Fruit fly (Drosophila melanogaster): ENCODE data around the gene CG32037.

Gene CG32037

DNA sequence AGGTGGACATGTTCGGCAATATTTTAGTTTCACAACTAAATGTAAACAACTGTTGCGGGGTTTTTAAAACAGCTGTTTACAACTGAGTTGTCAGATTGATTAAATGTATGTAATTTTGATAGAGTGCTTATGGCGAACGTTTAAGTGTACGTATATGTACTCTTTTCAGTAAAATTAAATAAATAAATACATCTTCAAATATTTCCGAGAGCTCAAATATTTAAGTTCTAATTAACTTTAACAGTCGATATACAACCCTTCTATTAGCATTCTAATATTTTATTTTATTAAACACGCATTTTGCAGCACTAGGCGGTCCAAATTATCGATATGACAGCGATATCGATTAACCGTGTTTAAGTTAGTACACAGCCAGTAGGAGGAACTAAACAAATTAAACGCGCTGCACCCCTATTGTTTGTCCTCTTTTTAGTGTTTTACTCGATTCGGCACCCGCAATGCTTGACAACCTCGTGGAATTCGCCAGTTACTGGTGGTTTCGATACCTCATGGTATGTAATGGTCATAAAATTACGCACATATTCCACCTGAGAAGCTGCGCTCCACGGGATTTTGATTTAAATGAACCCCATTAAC, 40.4 kb downstream of the CG32037 start, which contains the start of the genes CG3448 and ghi (continued):
- TF ChIP-seq CG4360 (GFP tag; IDR thresholded peaks at IDR 0.05) (no peak), CG4328 (GFP tag; optimal IDR thresholded peaks at IDR 0.05) (peak; percentile 62), CG17802 (tag; optimal IDR thresholded peaks at IDR 0.05) (peak; percentile 11), Drgx (GFP tag; IDR thresholded peaks at IDR 0.05) (peak; percentile 42), CG13894 (tag; optimal IDR thresholded peaks at IDR 0.05) (peak; percentile 78), kni (GFP tag; optimal IDR thresholded peaks at IDR 0.05) (peak; percentile 75), CG10267 (tag; optimal IDR thresholded peaks at IDR 0.05) (peak; percentile 98), dpn (GFP tag; optimal IDR thresholded peaks at IDR 0.05) (peak; percentile 56 to 63), Hr51 (GFP tag; optimal IDR thresholded peaks at IDR 0.05) (peak in 1 of 2 experiments; percentile 47), Mad (GFP tag; optimal IDR thresholded peaks at IDR 0.05) (peak; percentile 37), dmrt11E (tag; optimal IDR thresholded peaks at IDR 0.05) (peak; percentile 11), CG7745 (tag; optimal IDR thresholded peaks at IDR 0.05) (no peak), CG3163 (GFP tag; optimal IDR thresholded peaks at IDR 0.05) (no peak), sens (GFP tag) (peak; percentile 93), crp (GFP tag; optimal IDR thresholded peaks at IDR 0.05) (peak; percentile 13 to 84), mam (GFP tag; optimal IDR thresholded peaks at IDR 0.05) (peak; percentile 59), CG13775 (GFP tag; optimal IDR thresholded peaks at IDR 0.05) (peak; percentile 18), lab (GFP tag; optimal IDR thresholded peaks at IDR 0.05) (peak; percentile 83), Sry-β (GFP tag; optimal IDR thresholded peaks at IDR 0.05) (no peak), BEAF-32 (GFP tag; optimal IDR thresholded peaks at IDR 0.05) (peak; percentile 72), CG10462 (GFP tag; optimal IDR thresholded peaks at IDR 0.05) (no peak), pzg (GFP tag; optimal IDR thresholded peaks at IDR 0.05) (peak; percentile 69), CG31388 (GFP tag; optimal IDR thresholded peaks at IDR 0.05) (no peak), CG7839 (tag; optimal IDR thresholded peaks at IDR 0.05) (peak; percentile 69), CG11695 (GFP tag; IDR thresholded peaks at IDR 0.05) (peak; percentile 10; the same call in 1 of the 3 replicates), chn (GFP tag; optimal IDR thresholded peaks at IDR 0.05) (peak; percentile 24), CG2712 (tag; optimal IDR thresholded peaks at IDR 0.05) (peak; percentile 72), Blimp-1 (GFP tag; optimal IDR thresholded peaks at IDR 0.05) (peak; percentile 65), bbx (GFP tag; IDR thresholded peaks at IDR 0.05; ENCODE audit: partially characterized antibody) (peak; percentile 80), CG8388 (GFP tag; optimal IDR thresholded peaks at IDR 0.05) (peak; percentile 51), abd-A (tag; optimal IDR thresholded peaks at IDR 0.05) (peak; percentile 87), CG6654 (GFP tag; optimal IDR thresholded peaks at IDR 0.05) (no peak), ci (GFP tag; IDR thresholded peaks at IDR 0.05) (peak; percentile 51; the same call in 2 of the 3 replicates), YL-1 (GFP tag; optimal IDR thresholded peaks at IDR 0.05) (peak; percentile 63), luna (GFP tag; optimal IDR thresholded peaks at IDR 0.05) (no peak), gro (GFP tag; optimal IDR thresholded peaks at IDR 0.05) (peak; percentile 41), Hr78 (GFP tag; optimal IDR thresholded peaks at IDR 0.05) (no peak), unc-4 (GFP tag; IDR thresholded peaks at IDR 0.05; ENCODE audit: partially characterized antibody) (peak; percentile 70), MBD-R2 (GFP tag; IDR thresholded peaks at IDR 0.05) (peak; percentile 69; the same call in 1 of the 2 replicates), cad (GFP tag; optimal IDR thresholded peaks at IDR 0.05) (peak; percentile 31), CG15073 (GFP tag; optimal IDR thresholded peaks at IDR 0.05) (no peak), Meics (GFP tag; optimal IDR thresholded peaks at IDR 0.05) (peak; percentile 52), jumu (GFP tag; optimal IDR thresholded peaks at IDR 0.05) (peak; percentile 17), hbn (GFP tag; IDR thresholded peaks at IDR 0.05; ENCODE audit: partially characterized antibody) (peak; percentile 62), CG7928 (GFP tag; optimal IDR thresholded peaks at IDR 0.05) (no peak), sr (GFP tag; IDR thresholded peaks at IDR 0.05) (no peak), CG7556 (GFP tag; optimal IDR thresholded peaks at IDR 0.05) (peak; percentile 62), CG7357 (GFP tag; IDR thresholded peaks at IDR 0.05) (0 out of 3 replicates have a peak, but pooled peaks have one; percentile 28)

Data from whole organism, embryonic.